Worm (Caenorhabditis elegans) whole organism, early embryonic: ENCODE data around the gene Y38F2AR.12.

Experiments used
- aly-1 ChIP-seq: sonication (generic microtip); optimal IDR thresholded peaks from 2 replicates; lab custom pipeline; 2016; ENCODE audit warnings: missing genetic modification characterization, missing compliant biosample characterization
- ama-1 ChIP-seq: fragments of 150-350 bp; optimal IDR thresholded peaks from 2 replicates; lab custom pipeline; 2014
- scrt-1 ChIP-seq: fragments of 200-800 bp; sonication (Bioruptor generic); IDR thresholded peaks from 2 replicates; pipeline ENCODE4 v1.3.6; 2022; ENCODE audit warnings: missing genetic modification characterization, missing compliant biosample characterization
- tbx-37 ChIP-seq: fragments of 200-800 bp; sonication (Bioruptor generic); conservative IDR thresholded peaks from 2 replicates; pipeline ENCODE4 v1.3.6; 2022; ENCODE audit warnings: missing genetic modification reagents, missing genetic modification characterization, missing compliant biosample characterization

DNA sequence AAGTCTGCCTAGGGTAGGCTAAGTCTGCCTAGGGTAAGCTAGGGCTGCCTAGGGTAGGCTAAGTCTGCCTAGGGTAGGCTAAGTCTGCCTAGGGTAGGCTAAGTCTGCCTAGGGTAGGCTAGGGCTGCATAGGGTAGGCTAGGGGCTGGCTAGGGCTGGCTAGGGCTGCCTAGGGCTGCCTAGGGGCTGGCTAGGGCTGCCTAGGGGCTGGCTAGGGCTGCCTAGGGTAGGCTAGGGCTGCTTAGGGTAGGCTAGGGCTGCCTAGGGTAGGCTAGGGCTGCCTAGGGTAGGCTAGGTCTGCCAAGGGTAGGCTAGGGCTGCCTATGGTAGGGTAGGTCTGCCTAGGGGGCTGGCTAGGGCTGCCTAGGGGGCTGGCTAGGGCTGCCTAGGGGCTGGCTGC is 13.9 kb downstream of the Y38F2AR.12 start:
- TF ChIP-seq tbx-37, result no peak
- no peak for TF ChIP-seq aly-1 (tag; lab: Kevin White, UChicago)
- no peak for TF ChIP-seq ama-1 (lab: Kevin White, UChicago)
- TF ChIP-seq scrt-1 (GFP tag; lab: Robert Waterston, UW), result no peak
